Worm (Caenorhabditis elegans): ENCODE data around the gene R08C7.5.

DNA sequence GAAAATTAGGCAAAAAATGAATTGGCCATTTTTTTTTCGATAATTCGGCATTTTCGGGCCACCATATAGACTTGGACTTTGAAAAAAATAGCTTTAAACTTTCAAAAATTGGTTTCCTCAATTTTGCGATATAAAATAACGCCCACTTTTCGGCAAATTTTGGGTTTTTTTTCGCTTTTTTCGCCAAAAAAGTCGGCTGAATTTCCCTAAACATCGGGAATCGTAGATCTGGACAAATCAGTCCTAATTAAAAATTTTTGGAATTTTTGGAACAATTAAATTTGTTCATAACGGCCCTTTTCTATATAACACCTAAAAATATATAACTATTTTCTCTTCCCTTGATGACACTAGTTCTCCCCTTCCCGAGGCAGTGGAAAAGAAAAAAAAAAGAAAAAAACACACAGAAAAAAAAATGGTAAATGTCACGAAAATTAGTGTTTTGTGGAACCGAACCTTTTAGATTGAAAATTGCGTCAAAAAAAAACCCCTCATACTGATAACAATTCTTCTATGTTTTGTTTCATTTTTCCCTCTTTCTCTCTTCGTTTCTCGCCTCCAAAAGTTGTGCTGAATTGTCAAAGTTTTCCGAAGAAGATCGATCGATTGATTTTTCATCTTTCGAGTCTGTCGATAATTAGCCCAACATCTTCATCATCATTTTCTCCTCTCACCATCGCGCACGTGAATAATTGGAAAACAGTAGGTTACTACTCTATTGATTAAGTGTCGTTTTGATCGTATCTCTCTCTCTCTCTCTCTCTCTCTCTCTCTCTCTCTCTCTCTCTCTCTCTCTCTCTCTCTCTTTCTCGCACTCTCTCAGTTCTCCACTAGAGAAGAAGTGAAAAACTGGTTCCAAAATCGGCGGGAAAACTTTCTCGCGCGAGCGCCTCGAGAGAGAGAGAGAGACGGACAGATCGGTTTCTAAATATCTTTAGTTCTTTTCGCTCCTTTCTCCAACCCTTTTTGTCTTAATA, 29.4 kb upstream of the R08C7.5 start, which contains the start of gene Y24D9A.6:
- TF ChIP-seq nhr-28 (tag; optimal IDR thresholded peaks at IDR 0.05): no peak
- peak; percentile 53 for TF ChIP-seq elt-1 (tag; optimal IDR thresholded peaks at IDR 0.05; ENCODE audit: borderline replicate concordance, insufficient read depth)
- TF ChIP-seq nhr-12 (tag; optimal IDR thresholded peaks at IDR 0.05): no peak
- TF ChIP-seq sem-2 (GFP tag; optimal IDR thresholded peaks at IDR 0.05): no peak

All from whole organism, mixed stage, embryonic.